Fruit fly (Drosophila melanogaster) whole organism, pupa: ENCODE measurements around the gene CG12971.

Experiments
- CG14655 ChIP-seq: fragments of 200-800 bp; sonication (Bioruptor generic); optimal IDR thresholded peaks from 3 replicates; lab custom pipeline; 2017; ENCODE audit warnings: mild to moderate bottlenecking, missing biosample characterization, missing genetic modification reagents, missing genetic modification characterization
- CG34367 ChIP-seq: fragments of 200-800 bp; sonication (Bioruptor generic); optimal IDR thresholded peaks from 2 replicates; lab custom pipeline; 2018; ENCODE audit warnings: missing biosample characterization, mild to moderate bottlenecking, missing genetic modification characterization
- Snoo ChIP-seq: fragments of 200-800 bp; sonication (Bioruptor generic); optimal IDR thresholded peaks from 3 replicates; lab custom pipeline; 2017; ENCODE audit warnings: missing biosample characterization, mild to moderate bottlenecking, missing genetic modification characterization, inconsistent platforms
- rn ChIP-seq: fragments of 200-800 bp; sonication (Bioruptor generic); IDR thresholded peaks from 2 replicates; pipeline ENCODE4 v1.3.6; 2022; ENCODE audit warnings: missing biosample characterization, missing genetic modification characterization

DNA sequence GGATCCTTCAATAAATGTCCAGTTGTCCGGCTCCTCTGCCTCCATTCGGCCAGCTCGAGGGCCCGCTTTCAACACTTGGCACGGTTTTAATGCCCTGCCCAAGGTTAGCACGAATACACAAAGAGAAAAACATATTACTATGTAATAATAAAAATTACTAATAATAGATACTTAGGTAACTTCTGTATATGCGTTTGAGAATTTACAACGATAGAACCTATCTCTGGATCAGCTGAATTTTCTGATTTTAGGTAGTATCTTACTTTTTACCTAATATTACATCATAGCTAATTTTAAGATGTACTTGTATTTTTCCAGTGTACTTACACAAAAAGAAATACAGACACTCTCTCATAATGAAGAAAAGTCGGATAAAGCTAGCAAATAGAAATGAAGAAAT lies 29.4 kb upstream of the CG12971 start:
- TF ChIP-seq CG34367 = no peak
- TF ChIP-seq CG14655 (GFP tag; lab: Kevin White, UChicago) = no peak
- no peak for TF ChIP-seq rn
- no peak for TF ChIP-seq Snoo (tag; lab: Kevin White, UChicago)
